Fruit fly (Drosophila melanogaster) whole organism, embryonic: ENCODE data around the gene CG42699.

Experiments used
- C15 ChIP-seq: fragments of 200-800 bp; sonication (Bioruptor generic); IDR thresholded peaks from 3 replicates; pipeline ENCODE4 v1.3.6; 2022; ENCODE audit warnings: missing biosample characterization, missing genetic modification characterization
- CG10321 ChIP-seq: fragments of 200-800 bp; sonication (Bioruptor generic); IDR thresholded peaks from 2 replicates; pipeline ENCODE4 v1.3.6; 2022; ENCODE audit warnings: missing biosample characterization, missing genetic modification characterization
- CG11456 ChIP-seq: fragments of 200-800 bp; sonication (Bioruptor generic); IDR thresholded peaks from 3 replicates; pipeline ENCODE4 v1.3.6; 2022; ENCODE audit warnings: missing biosample characterization, missing genetic modification characterization
- CG14441 ChIP-seq: fragments of 200-800 bp; sonication (Bioruptor generic); IDR thresholded peaks from 2 replicates; pipeline ENCODE4 v1.3.6; 2022; ENCODE audit warnings: missing biosample characterization, missing genetic modification characterization
- CG14860 ChIP-seq: fragments of 200-800 bp; sonication (Bioruptor generic); IDR thresholded peaks from 3 replicates; pipeline ENCODE4 v1.3.6; 2022; ENCODE audit warnings: missing biosample characterization, missing genetic modification characterization; ENCODE audit not compliant: partially characterized antibody
- CG16863 ChIP-seq: fragments of 200-800 bp; sonication (Bioruptor generic); optimal IDR thresholded peaks from 3 replicates; lab custom pipeline; 2016; ENCODE audit warnings: missing biosample characterization, missing genetic modification characterization
- CG17802 ChIP-seq: fragments of 200-800 bp; sonication (Bioruptor generic); optimal IDR thresholded peaks from 2 replicates; lab custom pipeline; 2018; ENCODE audit warnings: missing biosample characterization, mild to moderate bottlenecking, missing genetic modification characterization, moderate library complexity
- CG18619 ChIP-seq: fragments of 200-800 bp; sonication (Bioruptor generic); optimal IDR thresholded peaks from 3 replicates; lab custom pipeline; 2017; ENCODE audit warnings: missing biosample characterization, mild to moderate bottlenecking, missing genetic modification characterization
- CG2129 ChIP-seq: fragments of 200-800 bp; sonication (Bioruptor generic); IDR thresholded peaks from 2 replicates; pipeline ENCODE4 v1.3.6; 2022; ENCODE audit warnings: missing biosample characterization, missing genetic modification characterization; ENCODE audit not compliant: partially characterized antibody
- CG2199 ChIP-seq: fragments of 200-800 bp; sonication (Bioruptor generic); IDR thresholded peaks from 3 replicates; pipeline ENCODE4 v1.3.6; 2022; ENCODE audit warnings: missing biosample characterization, missing genetic modification characterization
- CG2202 ChIP-seq: fragments of 200-800 bp; sonication (Bioruptor generic); optimal IDR thresholded peaks from 2 replicates; lab custom pipeline; 2018; ENCODE audit warnings: missing biosample characterization, mild to moderate bottlenecking, missing genetic modification characterization
- CG2678 ChIP-seq: fragments of 200-800 bp; sonication (Bioruptor generic); optimal IDR thresholded peaks from 3 replicates; lab custom pipeline; 2019; ENCODE audit warnings: missing biosample characterization, mild to moderate bottlenecking, missing genetic modification characterization, moderate library complexity
- CG3163 ChIP-seq: fragments of 200-800 bp; sonication (Bioruptor generic); optimal IDR thresholded peaks from 3 replicates; lab custom pipeline; 2016; ENCODE audit warnings: missing biosample characterization, missing genetic modification characterization
- CG32767 ChIP-seq: fragments of 200-800 bp; sonication (Bioruptor generic); IDR thresholded peaks from 2 replicates; pipeline ENCODE4 v1.3.6; 2022; ENCODE audit warnings: missing biosample characterization, missing genetic modification characterization
- CG4820 ChIP-seq: fragments of 200-800 bp; sonication (Bioruptor generic); optimal IDR thresholded peaks from 3 replicates; lab custom pipeline; 2016; ENCODE audit warnings: missing biosample characterization, missing genetic modification characterization
- CG6689 ChIP-seq: fragments of 200-800 bp; sonication (Bioruptor generic); IDR thresholded peaks from 2 replicates; pipeline ENCODE4 v1.3.6; 2022; ENCODE audit warnings: missing biosample characterization, missing genetic modification characterization
- CG7987 ChIP-seq: fragments of 200-800 bp; sonication (Bioruptor generic); optimal IDR thresholded peaks from 2 replicates; lab custom pipeline; 2018; ENCODE audit warnings: missing biosample characterization, mild to moderate bottlenecking, missing genetic modification characterization, moderate library complexity
- Dbx ChIP-seq: fragments of 200-800 bp; sonication (Bioruptor generic); IDR thresholded peaks from 3 replicates; pipeline ENCODE4 v1.3.6; 2022; ENCODE audit warnings: missing biosample characterization, missing genetic modification characterization
- Doc3 ChIP-seq: fragments of 200-800 bp; sonication (Bioruptor generic); IDR thresholded peaks from 3 replicates; pipeline ENCODE4 v1.3.6; 2022; ENCODE audit warnings: missing biosample characterization, missing genetic modification characterization; ENCODE audit not compliant: partially characterized antibody
- Eip74EF ChIP-seq, 2 experiments: fragments of 200-800 bp in 1 of 2; fragments of >200 bp in 1 of 2; sonication (Bioruptor generic) in 1 of 2; optimal IDR thresholded peaks; 2 replicates each; lab custom pipeline; 2017 to 2019; ENCODE audit warnings: missing biosample characterization in 2 of 2, missing genetic modification characterization in 2 of 2, mild to moderate bottlenecking in 1 of 2, moderate library complexity in 1 of 2
- Fer1 ChIP-seq: fragments of 200-800 bp; sonication (Bioruptor generic); optimal IDR thresholded peaks from 2 replicates; lab custom pipeline; 2017; ENCODE audit warnings: missing biosample characterization, mild to moderate bottlenecking, missing genetic modification characterization
- H15 ChIP-seq: fragments of 200-800 bp; sonication (Bioruptor generic); IDR thresholded peaks from 3 replicates; pipeline ENCODE4 v1.3.6; 2022; ENCODE audit warnings: missing biosample characterization, missing genetic modification characterization
- H2.0 ChIP-seq: fragments of 200-800 bp; sonication (Bioruptor generic); IDR thresholded peaks from 2 replicates; pipeline ENCODE4 v1.3.6; 2022; ENCODE audit warnings: missing biosample characterization, missing genetic modification characterization
- Hr3 ChIP-seq: fragments of 200-800 bp; sonication (Bioruptor generic); optimal IDR thresholded peaks from 3 replicates; lab custom pipeline; 2016; ENCODE audit warnings: missing biosample characterization, missing genetic modification characterization
- Lhr ChIP-seq: fragments of 200-800 bp; sonication (Bioruptor generic); optimal IDR thresholded peaks from 3 replicates; lab custom pipeline; 2017; ENCODE audit warnings: mild to moderate bottlenecking, missing biosample characterization, missing genetic modification reagents, missing genetic modification characterization
- MTF-1 ChIP-seq: fragments of 200-800 bp; sonication (Bioruptor generic); optimal IDR thresholded peaks from 2 replicates; lab custom pipeline; 2018; ENCODE audit warnings: missing biosample characterization, mild to moderate bottlenecking, missing genetic modification characterization, borderline replicate concordance
- Mes4 ChIP-seq: fragments of 200-800 bp; sonication (Bioruptor generic); optimal IDR thresholded peaks from 2 replicates; lab custom pipeline; 2016; ENCODE audit warnings: missing biosample characterization, missing genetic modification characterization
- Myb ChIP-seq: fragments of 200-800 bp; sonication (Bioruptor generic); optimal IDR thresholded peaks from 2 replicates; lab custom pipeline; 2016; ENCODE audit warnings: missing biosample characterization, missing genetic modification characterization
- NC2α ChIP-seq: fragments of 200-800 bp; sonication (Bioruptor generic); optimal IDR thresholded peaks from 2 replicates; lab custom pipeline; 2016; ENCODE audit warnings: missing biosample characterization, missing genetic modification characterization
- NC2β ChIP-seq: fragments of 200-800 bp; sonication (Bioruptor generic); optimal IDR thresholded peaks from 2 replicates; lab custom pipeline; 2016; ENCODE audit warnings: missing biosample characterization, missing genetic modification characterization
- Neu2 ChIP-seq: fragments of 200-800 bp; sonication (Bioruptor generic); optimal IDR thresholded peaks from 3 replicates; lab custom pipeline; 2016; ENCODE audit warnings: missing biosample characterization, missing genetic modification characterization, borderline replicate concordance
- PHDP ChIP-seq: fragments of 200-800 bp; sonication (Bioruptor generic); optimal IDR thresholded peaks from 3 replicates; lab custom pipeline; 2018; ENCODE audit warnings: missing biosample characterization, mild to moderate bottlenecking, missing genetic modification characterization, moderate library complexity
- Side ChIP-seq: fragments of 200-800 bp; sonication (Bioruptor generic); optimal IDR thresholded peaks from 2 replicates; lab custom pipeline; 2016; ENCODE audit warnings: missing biosample characterization, missing genetic modification characterization
- bbx ChIP-seq: fragments of 200-800 bp; sonication (Bioruptor generic); IDR thresholded peaks from 2 replicates; pipeline ENCODE4 v1.3.6; 2022; ENCODE audit warnings: missing biosample characterization, missing genetic modification characterization; ENCODE audit not compliant: partially characterized antibody
- br ChIP-seq: fragments of >200 bp; optimal IDR thresholded peaks from 2 replicates; lab custom pipeline; 2017
- btn ChIP-seq: fragments of 200-800 bp; sonication (Bioruptor generic); optimal IDR thresholded peaks from 2 replicates; lab custom pipeline; 2016; ENCODE audit warnings: missing biosample characterization, missing genetic modification characterization
- cas ChIP-seq: fragments of 200-800 bp; sonication (Bioruptor generic); IDR thresholded peaks from 2 replicates; pipeline ENCODE4 v1.3.6; 2022; ENCODE audit warnings: missing biosample characterization, missing genetic modification characterization
- dimm ChIP-seq: fragments of 200-800 bp; sonication (Bioruptor generic); IDR thresholded peaks from 2 replicates; pipeline ENCODE4 v1.3.6; 2022; ENCODE audit warnings: missing biosample characterization, missing genetic modification characterization
- en ChIP-seq: fragments of 200-800 bp; sonication (Bioruptor generic); optimal IDR thresholded peaks from 2 replicates; lab custom pipeline; 2016; ENCODE audit warnings: missing biosample characterization, missing genetic modification characterization
- gsb ChIP-seq: fragments of 200-800 bp; sonication (Bioruptor generic); IDR thresholded peaks from 2 replicates; pipeline ENCODE4 v1.3.6; 2022; ENCODE audit warnings: missing biosample characterization, missing genetic modification characterization
- hbn ChIP-seq: fragments of 200-800 bp; sonication (Bioruptor generic); IDR thresholded peaks from 2 replicates; pipeline ENCODE4 v1.3.6; 2022; ENCODE audit warnings: missing biosample characterization, missing genetic modification characterization; ENCODE audit not compliant: partially characterized antibody
- hth ChIP-seq: fragments of >200 bp; optimal IDR thresholded peaks from 2 replicates; lab custom pipeline; 2017; ENCODE audit warnings: inconsistent platforms
- inv ChIP-seq: fragments of 200-800 bp; sonication (Bioruptor generic); IDR thresholded peaks from 2 replicates; pipeline ENCODE4 v1.3.6; 2022; ENCODE audit warnings: missing biosample characterization, missing genetic modification characterization; ENCODE audit not compliant: partially characterized antibody
- phol ChIP-seq: fragments of 200-800 bp; sonication (Bioruptor generic); optimal IDR thresholded peaks from 3 replicates; lab custom pipeline; 2018; ENCODE audit warnings: missing biosample characterization, mild to moderate bottlenecking, missing genetic modification characterization, moderate library complexity
- prd ChIP-seq, 3 experiments: fragments of >200 bp in 2 of 3; fragments of 200-800 bp in 1 of 3; sonication (Bioruptor generic) in 1 of 3; optimal IDR thresholded peaks in 2 of 3; IDR thresholded peaks in 1 of 3; 2 replicates in 2 of 3; 3 replicates in 1 of 3; pipeline versions ENCODE4 v1.3.6 to Lab custom; 2017 to 2022; ENCODE audit warnings: missing biosample characterization in 1 of 3, missing genetic modification characterization in 1 of 3
- pzg ChIP-seq: fragments of 200-800 bp; sonication (Bioruptor generic); optimal IDR thresholded peaks from 3 replicates; lab custom pipeline; 2018; ENCODE audit warnings: missing biosample characterization, mild to moderate bottlenecking, missing genetic modification characterization, moderate library complexity
- schlank ChIP-seq: fragments of 200-800 bp; sonication (Bioruptor generic); optimal IDR thresholded peaks from 2 replicates; lab custom pipeline; 2018; ENCODE audit warnings: missing biosample characterization, mild to moderate bottlenecking, missing genetic modification characterization
- slou ChIP-seq: fragments of 200-800 bp; sonication (Bioruptor generic); optimal IDR thresholded peaks from 3 replicates; lab custom pipeline; 2016; ENCODE audit warnings: missing biosample characterization, missing genetic modification characterization
- sug ChIP-seq: fragments of 200-800 bp; optimal IDR thresholded peaks from 2 replicates; lab custom pipeline; 2019; ENCODE audit warnings: missing biosample characterization, mild to moderate bottlenecking, missing genetic modification characterization, moderate library complexity

The CG42699 gene

dm6 chrX:5735268-5735941, 28.9 kb upstream of the CG42699 start (continued):
- TF ChIP-seq MTF-1 (no peak), prd (optimal IDR thresholded peaks at IDR 0.05; lab: Kevin White, UChicago) (no peak), prd (GFP tag; IDR thresholded peaks at IDR 0.05; lab: Robert Waterston, UW) (peak; percentile 83), hbn (GFP tag; lab: Robert Waterston, UW) (no peak), schlank (tag; lab: Kevin White, UChicago) (peak; percentile 61), br (lab: Kevin White, UChicago) (no peak), Neu2 (no peak), CG6689 (GFP tag; lab: Robert Waterston, UW) (peak; percentile 83), NC2α (no peak), Fer1 (GFP tag; lab: Kevin White, UChicago) (peak; percentile 81), Doc3 (GFP tag; lab: Robert Waterston, UW) (no peak), Lhr (no peak), CG18619 (GFP tag; lab: Kevin White, UChicago) (peak; percentile 62), dimm (peak; percentile 72), CG4820 (GFP tag; lab: Kevin White, UChicago) (peak; percentile 46), CG2202 (tag; lab: Kevin White, UChicago) (peak; percentile 30), Dbx (GFP tag; lab: Robert Waterston, UW) (peak; percentile 63; the same call in 2 of the 3 replicates), CG2199 (no peak; the same call in 2 of the 3 replicates), Side (peak; percentile 31), PHDP (peak; percentile 83), Myb (GFP tag; lab: Kevin White, UChicago) (peak; percentile 18), C15 (GFP tag; lab: Robert Waterston, UW) (peak; percentile 67; the same call in 1 of the 3 replicates), Mes4 (GFP tag; lab: Kevin White, UChicago) (peak; percentile 8), phol (peak; percentile 71), CG17802 (tag; lab: Kevin White, UChicago) (no peak), CG2129 (GFP tag; lab: Robert Waterston, UW) (no peak), CG3163 (GFP tag; lab: Kevin White, UChicago) (no peak), pzg (GFP tag; lab: Kevin White, UChicago) (no peak), CG11456 (GFP tag; lab: Robert Waterston, UW) (peak; percentile 83), CG32767 (GFP tag; lab: Robert Waterston, UW) (no peak), NC2β (GFP tag; lab: Kevin White, UChicago) (peak; percentile 62), CG7987 (GFP tag; lab: Kevin White, UChicago) (no peak), cas (GFP tag; lab: Robert Waterston, UW) (0 out of 2 replicates have a peak, but pooled peaks have one; percentile 19), slou (GFP tag; lab: Kevin White, UChicago) (no peak), CG2678 (tag; lab: Kevin White, UChicago) (peak; percentile 82), H2.0 (GFP tag; lab: Robert Waterston, UW) (peak; percentile 78), Hr3 (GFP tag; lab: Kevin White, UChicago) (peak; percentile 71), sug (peak; percentile 26), bbx (GFP tag; lab: Robert Waterston, UW) (no peak), gsb (GFP tag; lab: Robert Waterston, UW) (peak; percentile 39), CG16863 (GFP tag; lab: Kevin White, UChicago) (peak; percentile 44), CG10321 (GFP tag; lab: Robert Waterston, UW) (peak; percentile 38; the same call in 1 of the 2 replicates), hth (lab: Kevin White, UChicago) (no peak), CG14441 (GFP tag; lab: Robert Waterston, UW) (peak; percentile 83), en (GFP tag; lab: Kevin White, UChicago) (peak; percentile 16), H15 (GFP tag; lab: Robert Waterston, UW) (peak; percentile 61; the same call in 2 of the 3 replicates), btn (GFP tag; lab: Kevin White, UChicago) (no peak), Eip74EF (GFP tag; optimal IDR thresholded peaks at IDR 0.05; lab: Kevin White, UChicago) (peak in 1 of 2 experiments; percentile 77), inv (GFP tag; lab: Robert Waterston, UW) (no peak), CG14860 (no peak)
